Worm (Caenorhabditis elegans) whole organism, young adult: ENCODE measurements around the gene ins-34.

Experiments
- Y67H2A.10 ChIP-seq: fragments of 200-800 bp; sonication (Bioruptor generic); conservative IDR thresholded peaks from 2 replicates; pipeline ENCODE4 v1.3.6; 2022; ENCODE audit warnings: missing genetic modification reagents, missing genetic modification characterization, missing compliant biosample characterization
- ekl-4 ChIP-seq: fragments of 200-800 bp; sonication (Bioruptor generic); IDR thresholded peaks from 2 replicates; pipeline ENCODE4 v1.3.6; 2022; ENCODE audit warnings: missing genetic modification reagents, missing genetic modification characterization, missing compliant biosample characterization
- snpc-4 ChIP-seq, 5 experiments: fragments of 150-350 bp in 1 of 5; sonication (generic microtip) in 4 of 5; optimal IDR thresholded peaks; 2 replicates each; lab custom pipeline; 2014 to 2018; ENCODE audit warnings: missing genetic modification characterization in 5 of 5, missing biosample characterization in 3 of 5, antibody characterized with exemption in 2 of 5, mild to moderate bottlenecking in 2 of 5, missing compliant biosample characterization in 2 of 5, missing genotype in 2 of 5, moderate library complexity in 2 of 5, missing genetic modification reagents in 1 of 5

- no peak for TF ChIP-seq Y67H2A.10 (GFP tag; lab: Robert Waterston, UW)
- TF ChIP-seq snpc-4 (GFP tag; optimal IDR thresholded peaks at IDR 0.05; lab: Kevin White, UChicago), result no peak
- no peak for TF ChIP-seq snpc-4 (tag; optimal IDR thresholded peaks at IDR 0.05; lab: Kevin White, UChicago)
- no peak for TF ChIP-seq ekl-4 (GFP tag; lab: Robert Waterston, UW)
Observed at ce11 chrIV:14104745-14105144, 1.6 kb upstream of the ins-34 start.
